Fruit fly (Drosophila melanogaster) whole organism, adult: ENCODE data around the gene upSET.
A peak's percentile ranks its signal among the peaks of the same experiment; 100 is the strongest.

Source experiments
- CG11617 ChIP-seq: fragments of 200-800 bp; sonication (Bioruptor generic); optimal IDR thresholded peaks from 2 replicates; lab custom pipeline; 2017; ENCODE audit warnings: mild to moderate bottlenecking, missing biosample characterization, missing genetic modification reagents, missing genetic modification characterization
- CG12768 ChIP-seq: fragments of 200-800 bp; sonication (Bioruptor generic); optimal IDR thresholded peaks from 2 replicates; lab custom pipeline; 2017; ENCODE audit warnings: missing biosample characterization, missing genetic modification characterization, mild to moderate bottlenecking, moderate library complexity, missing genetic modification reagents
- CG14711 ChIP-seq: fragments of 200-800 bp; sonication (Bioruptor generic); optimal IDR thresholded peaks from 2 replicates; lab custom pipeline; 2018; ENCODE audit warnings: missing biosample characterization, mild to moderate bottlenecking, missing genetic modification characterization, moderate library complexity
- CG1620 ChIP-seq: fragments of 200-800 bp; sonication (Bioruptor generic); optimal IDR thresholded peaks from 2 replicates; lab custom pipeline; 2016; ENCODE audit warnings: missing biosample characterization, missing genetic modification characterization
- CG33017 ChIP-seq: fragments of 200-800 bp; sonication (Bioruptor generic); optimal IDR thresholded peaks from 2 replicates; lab custom pipeline; 2018; ENCODE audit warnings: missing biosample characterization, mild to moderate bottlenecking, missing genetic modification characterization, moderate library complexity
- CG5204 ChIP-seq: fragments of 200-800 bp; sonication (Bioruptor generic); optimal IDR thresholded peaks from 2 replicates; lab custom pipeline; 2016; ENCODE audit warnings: missing biosample characterization, missing genetic modification characterization
- CG7045 ChIP-seq: fragments of 200-800 bp; sonication (Bioruptor generic); optimal IDR thresholded peaks from 2 replicates; lab custom pipeline; 2017; ENCODE audit warnings: missing biosample characterization, mild to moderate bottlenecking, missing genetic modification characterization
- CG7101 ChIP-seq: fragments of 200-800 bp; sonication (Bioruptor generic); optimal IDR thresholded peaks from 2 replicates; lab custom pipeline; 2018; ENCODE audit warnings: missing biosample characterization, mild to moderate bottlenecking, missing genetic modification characterization, moderate library complexity
- Clk ChIP-seq: fragments of 200-800 bp; sonication (Bioruptor generic); optimal IDR thresholded peaks from 2 replicates; lab custom pipeline; 2017; ENCODE audit warnings: missing biosample characterization, missing genetic modification characterization
- Crg-1 ChIP-seq: fragments of 200-800 bp; sonication (Bioruptor generic); optimal IDR thresholded peaks from 2 replicates; lab custom pipeline; 2016; ENCODE audit warnings: missing biosample characterization, missing genetic modification characterization
- Hr96 ChIP-seq: fragments of 200-800 bp; sonication (Bioruptor generic); optimal IDR thresholded peaks from 2 replicates; lab custom pipeline; 2016; ENCODE audit warnings: missing biosample characterization, missing genetic modification characterization
- Mnt ChIP-seq: fragments of 200-800 bp; sonication (Bioruptor generic); optimal IDR thresholded peaks from 2 replicates; lab custom pipeline; 2016; ENCODE audit warnings: missing biosample characterization, mild to moderate bottlenecking, missing genetic modification characterization
- bab1 ChIP-seq: fragments of 200-800 bp; sonication (Bioruptor generic); optimal IDR thresholded peaks from 3 replicates; lab custom pipeline; 2019; ENCODE audit warnings: missing biosample characterization, mild to moderate bottlenecking, missing genetic modification characterization, moderate library complexity
- cic ChIP-seq: fragments of 200-800 bp; sonication (Bioruptor generic); optimal IDR thresholded peaks from 2 replicates; lab custom pipeline; 2017; ENCODE audit warnings: missing biosample characterization, mild to moderate bottlenecking, missing genetic modification characterization, moderate library complexity
- cnc ChIP-seq, 2 experiments: fragments of >200 bp; optimal IDR thresholded peaks; 2 replicates each; lab custom pipeline; 2017
- kay ChIP-seq: fragments of 200-800 bp; sonication (Bioruptor generic); peaks from one replicate; lab custom pipeline; 2016; ENCODE audit warnings: missing biosample characterization, missing genetic modification characterization, borderline replicate concordance
- ovo ChIP-seq: fragments of 200-800 bp; sonication (Bioruptor generic); optimal IDR thresholded peaks from 2 replicates; lab custom pipeline; 2016; ENCODE audit warnings: missing biosample characterization, missing genetic modification characterization
- pad ChIP-seq: fragments of 200-800 bp; sonication (Bioruptor generic); optimal IDR thresholded peaks from 3 replicates; lab custom pipeline; 2017; ENCODE audit warnings: missing biosample characterization, missing genetic modification characterization, mild to moderate bottlenecking, moderate library complexity, missing genetic modification reagents
- tj ChIP-seq: fragments of 200-800 bp; sonication (Bioruptor generic); optimal IDR thresholded peaks from 3 replicates; lab custom pipeline; 2017; ENCODE audit warnings: missing biosample characterization, mild to moderate bottlenecking, missing genetic modification characterization, moderate library complexity
- toe ChIP-seq: fragments of 200-800 bp; sonication (Bioruptor generic); optimal IDR thresholded peaks from 2 replicates; lab custom pipeline; 2016; ENCODE audit warnings: missing biosample characterization, missing genetic modification characterization

Gene upSET

dm6 chr3L:14003297-14004040, 1.5 kb downstream of the upSET start:
- no peak for TF ChIP-seq toe (GFP tag; lab: Kevin White, UChicago)
- TF ChIP-seq cnc (optimal IDR thresholded peaks at IDR 0.05; lab: Kevin White, UChicago), result no peak
- TF ChIP-seq CG7045, result no peak
- TF ChIP-seq CG14711 (tag; lab: Kevin White, UChicago), result peak; percentile 93
- peak; percentile 23 for TF ChIP-seq Mnt (GFP tag; lab: Kevin White, UChicago)
- TF ChIP-seq Hr96 (GFP tag; lab: Kevin White, UChicago), result no peak
- no peak for TF ChIP-seq CG12768 (GFP tag; lab: Kevin White, UChicago)
- TF ChIP-seq pad (GFP tag; lab: Kevin White, UChicago), result no peak
- no peak for TF ChIP-seq ovo (GFP tag; lab: Kevin White, UChicago)
- peak; percentile 57 for TF ChIP-seq CG11617 (GFP tag; lab: Kevin White, UChicago)
- peak; percentile 23 for TF ChIP-seq CG5204 (GFP tag; lab: Kevin White, UChicago)
- TF ChIP-seq cic (GFP tag; lab: Kevin White, UChicago), result no peak
- no peak for TF ChIP-seq CG7101
- no peak for TF ChIP-seq Clk (GFP tag; lab: Kevin White, UChicago)
- no peak for TF ChIP-seq Crg-1 (GFP tag; lab: Kevin White, UChicago)
- no peak for TF ChIP-seq CG1620
- TF ChIP-seq bab1 (GFP tag; lab: Kevin White, UChicago), result no peak
- TF ChIP-seq kay (GFP tag; lab: Kevin White, UChicago), result peak; percentile 91
- no peak for TF ChIP-seq CG33017 (tag; lab: Kevin White, UChicago)
- TF ChIP-seq tj (GFP tag; lab: Kevin White, UChicago), result no peak

- TF ChIP-seq CG5204 (GFP tag; lab: Kevin White, UChicago) (no peak), toe (GFP tag; lab: Kevin White, UChicago) (no peak), CG33017 (tag; lab: Kevin White, UChicago) (peak; percentile 41), CG12768 (GFP tag; lab: Kevin White, UChicago) (no peak), tj (GFP tag; lab: Kevin White, UChicago) (peak; percentile 69), pad (GFP tag; lab: Kevin White, UChicago) (peak; percentile 65), CG7101 (peak; percentile 35), CG11617 (GFP tag; lab: Kevin White, UChicago) (peak; percentile 23), cic (GFP tag; lab: Kevin White, UChicago) (peak; percentile 35), Mnt (GFP tag; lab: Kevin White, UChicago) (peak; percentile 19), Clk (GFP tag; lab: Kevin White, UChicago) (no peak)
Measured at dm6 chr3L:14004041-14004407, 2.1 kb downstream of the upSET start.

- peak; percentile 98 for TF ChIP-seq CG7045
- TF ChIP-seq CG5204 (GFP tag; lab: Kevin White, UChicago), result peak; percentile 98
- peak; percentile 99 for TF ChIP-seq cic (GFP tag; lab: Kevin White, UChicago)
- peak; percentile 98 for TF ChIP-seq Crg-1 (GFP tag; lab: Kevin White, UChicago)
- TF ChIP-seq Clk (GFP tag; lab: Kevin White, UChicago), result peak; percentile 96
- TF ChIP-seq toe (GFP tag; lab: Kevin White, UChicago), result peak; percentile 96
- peak; percentile 94 for TF ChIP-seq bab1 (GFP tag; lab: Kevin White, UChicago)
- TF ChIP-seq cnc (optimal IDR thresholded peaks at IDR 0.05; lab: Kevin White, UChicago), result no peak
- peak; percentile 98 for TF ChIP-seq Hr96 (GFP tag; lab: Kevin White, UChicago)
- peak; percentile 97 for TF ChIP-seq CG14711 (tag; lab: Kevin White, UChicago)
- peak; percentile 94 for TF ChIP-seq pad (GFP tag; lab: Kevin White, UChicago)
- peak; percentile 98 for TF ChIP-seq CG11617 (GFP tag; lab: Kevin White, UChicago)
- TF ChIP-seq Mnt (GFP tag; lab: Kevin White, UChicago), result peak; percentile 99
- peak; percentile 96 for TF ChIP-seq kay (GFP tag; lab: Kevin White, UChicago)
- peak; percentile 99 for TF ChIP-seq CG12768 (GFP tag; lab: Kevin White, UChicago)
- TF ChIP-seq tj (GFP tag; lab: Kevin White, UChicago), result peak; percentile 90
- TF ChIP-seq CG33017 (tag; lab: Kevin White, UChicago), result peak; percentile 99
- TF ChIP-seq CG1620, result peak; percentile 97
- peak; percentile 79 for TF ChIP-seq ovo (GFP tag; lab: Kevin White, UChicago)
- peak; percentile 99 for TF ChIP-seq CG7101
Measured at dm6 chr3L:14004963-14005458, 3.1 kb downstream of the upSET start.

- TF ChIP-seq Mnt (GFP tag; lab: Kevin White, UChicago), result peak; percentile 57
- no peak for TF ChIP-seq ovo (GFP tag; lab: Kevin White, UChicago)
- TF ChIP-seq CG7101, result peak; percentile 32
- TF ChIP-seq CG12768 (GFP tag; lab: Kevin White, UChicago), result peak; percentile 36
- peak; percentile 18 for TF ChIP-seq CG33017 (tag; lab: Kevin White, UChicago)
- no peak for TF ChIP-seq CG1620
- TF ChIP-seq pad (GFP tag; lab: Kevin White, UChicago), result no peak
- TF ChIP-seq kay (GFP tag; lab: Kevin White, UChicago), result peak; percentile 89
- TF ChIP-seq cic (GFP tag; lab: Kevin White, UChicago), result peak; percentile 79
- TF ChIP-seq CG11617 (GFP tag; lab: Kevin White, UChicago), result no peak
- peak; percentile 55 for TF ChIP-seq tj (GFP tag; lab: Kevin White, UChicago)
- TF ChIP-seq CG14711 (tag; lab: Kevin White, UChicago), result no peak
- TF ChIP-seq Clk (GFP tag; lab: Kevin White, UChicago), result no peak
Measured at dm6 chr3L:14005627-14006287, 3.8 kb downstream of the upSET start.
